Worm (Caenorhabditis elegans) whole organism, L4 larva: ENCODE data around the gene srt-29.

ENCODE experiments used
- D1046.2 ChIP-seq: fragments of 200-800 bp; sonication (Bioruptor generic); IDR thresholded peaks from 2 replicates; pipeline ENCODE4 v1.3.6; 2022; ENCODE audit warnings: missing genetic modification characterization, missing compliant biosample characterization
- F44E2.7 ChIP-seq: fragments of 200-800 bp; sonication (Bioruptor generic); IDR thresholded peaks from 2 replicates; pipeline ENCODE4 v2.1.2; 2022; ENCODE audit warnings: missing genetic modification characterization, missing compliant biosample characterization
- Y5F2A.4 ChIP-seq: fragments of 200-800 bp; sonication (Bioruptor generic); optimal IDR thresholded peaks from 2 replicates; lab custom pipeline; 2018; ENCODE audit warnings: mild to moderate bottlenecking, missing genetic modification characterization, missing compliant biosample characterization
- Y75B8A.6 ChIP-seq: fragments of 200-800 bp; sonication (Bioruptor generic); IDR thresholded peaks from 2 replicates; pipeline ENCODE4 v1.3.6; 2022; ENCODE audit warnings: missing genetic modification reagents, missing genetic modification characterization, missing compliant biosample characterization
- aha-1 ChIP-seq: fragments of 150-350 bp; peaks from one replicate; lab custom pipeline; 2014; ENCODE audit warnings: missing biosample characterization, missing genetic modification characterization
- aly-2 ChIP-seq: sonication (generic microtip); optimal IDR thresholded peaks from 2 replicates; lab custom pipeline; 2018; ENCODE audit warnings: missing biosample characterization, missing genetic modification characterization
- ces-1 ChIP-seq: fragments of 150-350 bp; sonication (generic microtip); optimal IDR thresholded peaks from 4 replicates; lab custom pipeline; 2014; ENCODE audit warnings: missing biosample characterization, missing genetic modification reagents, missing genetic modification characterization
- daf-12 ChIP-seq: fragments of 150-350 bp; optimal IDR thresholded peaks from 2 replicates; lab custom pipeline; 2014; ENCODE audit warnings: missing biosample characterization, missing genetic modification reagents, missing genetic modification characterization
- daf-16 ChIP-seq, 3 experiments: sonication (generic microtip); optimal IDR thresholded peaks; 2 replicates each; lab custom pipeline; 2016 to 2017; ENCODE audit warnings: missing genetic modification characterization in 3 of 3, missing genetic modification reagents in 3 of 3, mild to moderate bottlenecking in 2 of 3, missing compliant biosample characterization in 2 of 3, missing biosample characterization in 1 of 3, moderate library complexity in 1 of 3
- daf-8 ChIP-seq: fragments of 200-800 bp; sonication (Bioruptor generic); IDR thresholded peaks from 2 replicates; pipeline ENCODE4 v1.3.6; 2022; ENCODE audit warnings: missing genetic modification characterization, missing compliant biosample characterization
- dmd-6 ChIP-seq: fragments of 200-800 bp; sonication (Bioruptor generic); IDR thresholded peaks from 2 replicates; pipeline ENCODE4 v1.3.6; 2022; ENCODE audit warnings: missing genetic modification reagents, missing genetic modification characterization, missing compliant biosample characterization
- dmd-8 ChIP-seq: fragments of 200-800 bp; sonication (Bioruptor generic); IDR thresholded peaks from 2 replicates; pipeline ENCODE4 v1.3.6; 2022; ENCODE audit warnings: missing genetic modification characterization, missing compliant biosample characterization
- egl-43 ChIP-seq: fragments of 200-800 bp; sonication (Bioruptor generic); IDR thresholded peaks from 2 replicates; pipeline ENCODE4 v1.3.6; 2022; ENCODE audit warnings: missing genetic modification reagents, missing genetic modification characterization, missing compliant biosample characterization
- fos-1 ChIP-seq: fragments of 150-350 bp; optimal IDR thresholded peaks from 2 replicates; lab custom pipeline; 2014; ENCODE audit warnings: missing biosample characterization, missing genetic modification characterization
- gei-8 ChIP-seq: fragments of 200-800 bp; sonication (Bioruptor generic); optimal IDR thresholded peaks from 2 replicates; lab custom pipeline; 2018; ENCODE audit warnings: mild to moderate bottlenecking, missing genetic modification characterization, missing compliant biosample characterization
- hlh-11 ChIP-seq: fragments of 200-800 bp; sonication (Bioruptor generic); optimal IDR thresholded peaks from 2 replicates; lab custom pipeline; 2018; ENCODE audit warnings: mild to moderate bottlenecking, missing genetic modification characterization, missing compliant biosample characterization
- lin-1 ChIP-seq: fragments of 200-800 bp; sonication (Bioruptor generic); IDR thresholded peaks from 2 replicates; pipeline ENCODE4 v1.3.6; 2022; ENCODE audit warnings: missing genetic modification reagents, missing genetic modification characterization, missing compliant biosample characterization
- lin-15B ChIP-seq: fragments of 150-350 bp; sonication (generic microtip); optimal IDR thresholded peaks from 3 replicates; lab custom pipeline; 2014; ENCODE audit warnings: missing biosample characterization, missing genetic modification characterization
- lin-38 ChIP-seq: fragments of 200-800 bp; sonication (Bioruptor generic); IDR thresholded peaks from 2 replicates; pipeline ENCODE4 v1.3.6; 2022; ENCODE audit warnings: missing genetic modification reagents, missing genetic modification characterization, missing compliant biosample characterization
- lsy-2 ChIP-seq, 2 experiments: fragments of 150-350 bp in 1 of 2; sonication (generic microtip) in 1 of 2; optimal IDR thresholded peaks; 2 replicates each; lab custom pipeline; 2014 to 2017; ENCODE audit warnings: missing biosample characterization in 2 of 2, missing genetic modification characterization in 2 of 2
- mdl-1 ChIP-seq, 2 experiments: fragments of 150-350 bp in 1 of 2; sonication (generic microtip) in 1 of 2; optimal IDR thresholded peaks; 2 replicates each; lab custom pipeline; 2014 to 2017; ENCODE audit warnings: missing biosample characterization in 2 of 2, missing genetic modification characterization in 2 of 2
- mdt-29 ChIP-seq: fragments of 200-800 bp; sonication (Bioruptor generic); IDR thresholded peaks from 2 replicates; pipeline ENCODE4 v1.3.6; 2022; ENCODE audit warnings: missing genetic modification reagents, missing genetic modification characterization, missing compliant biosample characterization
- mxl-2 ChIP-seq: fragments of 200-800 bp; sonication (Bioruptor generic); conservative IDR thresholded peaks from 2 replicates; pipeline ENCODE4 v1.3.6; 2022; ENCODE audit warnings: missing genetic modification reagents, missing genetic modification characterization, missing compliant biosample characterization
- mxl-3 ChIP-seq: fragments of 200-800 bp; sonication (Bioruptor generic); optimal IDR thresholded peaks from 2 replicates; lab custom pipeline; 2018; ENCODE audit warnings: mild to moderate bottlenecking, missing genetic modification characterization, missing compliant biosample characterization
- nhr-102 ChIP-seq: sonication (generic microtip); optimal IDR thresholded peaks from 2 replicates; lab custom pipeline; 2016; ENCODE audit warnings: mild to moderate bottlenecking, missing genetic modification characterization, moderate library complexity, missing compliant biosample characterization
- nhr-111 ChIP-seq: fragments of 200-800 bp; sonication (Bioruptor generic); optimal IDR thresholded peaks from 2 replicates; lab custom pipeline; 2018; ENCODE audit warnings: mild to moderate bottlenecking, missing genetic modification characterization, missing compliant biosample characterization
- nhr-237 ChIP-seq: sonication (generic microtip); optimal IDR thresholded peaks from 2 replicates; lab custom pipeline; 2017; ENCODE audit warnings: missing biosample characterization, missing genetic modification characterization
- nhr-28 ChIP-seq: fragments of 150-350 bp; optimal IDR thresholded peaks from 2 replicates; lab custom pipeline; 2014; ENCODE audit warnings: missing biosample characterization, missing genetic modification characterization
- nhr-41 ChIP-seq: fragments of 200-800 bp; sonication (Bioruptor generic); IDR thresholded peaks from 2 replicates; pipeline ENCODE4 v1.3.6; 2022; ENCODE audit warnings: missing genetic modification reagents, missing genetic modification characterization, missing compliant biosample characterization
- nhr-42 ChIP-seq: fragments of 200-800 bp; sonication (Bioruptor generic); IDR thresholded peaks from 2 replicates; pipeline ENCODE4 v1.3.6; 2022; ENCODE audit warnings: missing genetic modification characterization, missing compliant biosample characterization
- nhr-48 ChIP-seq: sonication (generic microtip); optimal IDR thresholded peaks from 2 replicates; lab custom pipeline; 2016; ENCODE audit warnings: mild to moderate bottlenecking, missing genetic modification characterization, missing compliant biosample characterization
- nhr-76 ChIP-seq: fragments of 150-350 bp; optimal IDR thresholded peaks from 2 replicates; lab custom pipeline; 2014; ENCODE audit warnings: missing biosample characterization, missing genetic modification characterization
- nhr-77 ChIP-seq: fragments of 150-350 bp; optimal IDR thresholded peaks from 2 replicates; lab custom pipeline; 2014; ENCODE audit warnings: missing biosample characterization, missing genetic modification characterization
- pqm-1 ChIP-seq: sonication (generic microtip); optimal IDR thresholded peaks from 2 replicates; lab custom pipeline; 2017; ENCODE audit warnings: missing biosample characterization, missing genetic modification characterization
- rbr-2 ChIP-seq: sonication (generic microtip); optimal IDR thresholded peaks from 2 replicates; lab custom pipeline; 2016; ENCODE audit warnings: missing genotype, missing genetic modification characterization, missing compliant biosample characterization
- sdz-12 ChIP-seq: fragments of 200-800 bp; sonication (Bioruptor generic); optimal IDR thresholded peaks from 2 replicates; lab custom pipeline; 2018; ENCODE audit warnings: mild to moderate bottlenecking, missing genetic modification characterization, missing compliant biosample characterization
- set-16 ChIP-seq: fragments of 200-800 bp; sonication (Bioruptor generic); IDR thresholded peaks from 2 replicates; pipeline ENCODE4 v1.3.6; 2022; ENCODE audit warnings: missing genetic modification reagents, missing genetic modification characterization, missing compliant biosample characterization
- snpc-1.2 ChIP-seq: fragments of 200-800 bp; sonication (Bioruptor generic); IDR thresholded peaks from 2 replicates; pipeline ENCODE4 v1.3.6; 2022; ENCODE audit warnings: missing genetic modification reagents, missing genetic modification characterization, missing compliant biosample characterization
- spr-3 ChIP-seq: fragments of 200-800 bp; sonication (Bioruptor generic); optimal IDR thresholded peaks from 2 replicates; lab custom pipeline; 2018; ENCODE audit warnings: mild to moderate bottlenecking, missing genetic modification characterization, missing compliant biosample characterization
- unc-62 ChIP-seq, 3 experiments: fragments of 150-350 bp in 1 of 3; sonication (generic microtip); optimal IDR thresholded peaks in 2 of 3; peaks in 1 of 3; 1 replicate in 1 of 3; 2 replicates in 2 of 3; lab custom pipeline; 2014 to 2017; ENCODE audit warnings: missing biosample characterization in 3 of 3, missing genetic modification characterization in 3 of 3, missing genetic modification reagents in 3 of 3, missing genotype in 1 of 3
- zfp-2 ChIP-seq: sonication (generic microtip); optimal IDR thresholded peaks from 2 replicates; lab custom pipeline; 2016; ENCODE audit warnings: mild to moderate bottlenecking, missing genetic modification characterization, missing compliant biosample characterization
- zfp-3 ChIP-seq: fragments of 200-800 bp; sonication (Bioruptor generic); conservative IDR thresholded peaks from 2 replicates; pipeline ENCODE4 v1.3.6; 2022; ENCODE audit warnings: missing genetic modification reagents, missing genetic modification characterization, missing compliant biosample characterization

The srt-29 gene

ce11 chrV:2711429-2711828 is 7.5 kb downstream of the srt-29 start, which contains the start of gene C24B9.3:
C24B9.3 (minus strand) TSS chrV:2711599.
- TF ChIP-seq Y75B8A.6 (GFP tag; lab: Robert Waterston, UW), result no peak
- peak; percentile 52 for TF ChIP-seq hlh-11 (tag; lab: Kevin White, UChicago)
- TF ChIP-seq daf-16 (GFP tag; optimal IDR thresholded peaks at IDR 0.05; lab: Kevin White, UChicago), result no peak
- TF ChIP-seq daf-16 (tag; optimal IDR thresholded peaks at IDR 0.05; lab: Kevin White, UChicago), result peak; percentile 75
- TF ChIP-seq nhr-28, result peak; percentile 57
- peak; percentile 71 for TF ChIP-seq pqm-1 (tag; lab: Kevin White, UChicago)
- peak; percentile 74 for TF ChIP-seq dmd-6 (GFP tag; lab: Robert Waterston, UW)
- peak; percentile 45 for TF ChIP-seq nhr-77 (tag; lab: Kevin White, UChicago)
- TF ChIP-seq sdz-12, result no peak
- no peak for TF ChIP-seq set-16 (GFP tag; lab: Robert Waterston, UW)
- TF ChIP-seq mxl-3 (GFP tag; lab: Kevin White, UChicago), result peak; percentile 26
- no peak for TF ChIP-seq lsy-2 (tag; optimal IDR thresholded peaks at IDR 0.05; lab: Kevin White, UChicago)
- no peak for TF ChIP-seq lin-38 (GFP tag; lab: Robert Waterston, UW)

- TF ChIP-seq D1046.2 (GFP tag; lab: Robert Waterston, UW) (no peak), aly-2 (tag; lab: Kevin White, UChicago) (no peak), dmd-6 (GFP tag; lab: Robert Waterston, UW) (no peak)
Observed at ce11 chrV:2710192-2710591, 8.7 kb downstream of the srt-29 start.

ce11 chrV:2706379-2706778 is 12.6 kb downstream of the srt-29 start:
- TF ChIP-seq nhr-111 (GFP tag; lab: Kevin White, UChicago), result no peak
- TF ChIP-seq D1046.2 (GFP tag; lab: Robert Waterston, UW), result 0 out of 2 replicates have a peak, but pooled peaks have one; percentile 29
- peak; percentile 62 for TF ChIP-seq set-16 (GFP tag; lab: Robert Waterston, UW)

- TF ChIP-seq daf-12 (tag; lab: Kevin White, UChicago) (no peak), aly-2 (tag; lab: Kevin White, UChicago) (no peak), egl-43 (0 out of 2 replicates have a peak, but pooled peaks have one; percentile 24), Y75B8A.6 (GFP tag; lab: Robert Waterston, UW) (no peak), ces-1 (GFP tag; lab: Kevin White, UChicago) (no peak), F44E2.7 (GFP tag; lab: Robert Waterston, UW) (0 out of 2 replicates have a peak, but pooled peaks have one; percentile 13), nhr-41 (GFP tag; lab: Robert Waterston, UW) (no peak), spr-3 (GFP tag; lab: Kevin White, UChicago) (no peak), Y5F2A.4 (GFP tag; lab: Kevin White, UChicago) (no peak), dmd-6 (GFP tag; lab: Robert Waterston, UW) (no peak), fos-1 (tag; lab: Kevin White, UChicago) (no peak), snpc-1.2 (GFP tag; lab: Robert Waterston, UW) (no peak), mxl-3 (GFP tag; lab: Kevin White, UChicago) (no peak), nhr-102 (no peak), lin-15B (no peak), aha-1 (tag; lab: Kevin White, UChicago) (peak; percentile 90), nhr-42 (GFP tag; lab: Robert Waterston, UW) (no peak), mdl-1 (tag; optimal IDR thresholded peaks at IDR 0.05; lab: Kevin White, UChicago) (no peak), gei-8 (GFP tag; lab: Kevin White, UChicago) (no peak), rbr-2 (tag; lab: Kevin White, UChicago) (no peak), sdz-12 (peak; percentile 38), set-16 (GFP tag; lab: Robert Waterston, UW) (peak; percentile 84)
Observed at ce11 chrV:2703299-2703698, 15.6 kb downstream of the srt-29 start.

DNA sequence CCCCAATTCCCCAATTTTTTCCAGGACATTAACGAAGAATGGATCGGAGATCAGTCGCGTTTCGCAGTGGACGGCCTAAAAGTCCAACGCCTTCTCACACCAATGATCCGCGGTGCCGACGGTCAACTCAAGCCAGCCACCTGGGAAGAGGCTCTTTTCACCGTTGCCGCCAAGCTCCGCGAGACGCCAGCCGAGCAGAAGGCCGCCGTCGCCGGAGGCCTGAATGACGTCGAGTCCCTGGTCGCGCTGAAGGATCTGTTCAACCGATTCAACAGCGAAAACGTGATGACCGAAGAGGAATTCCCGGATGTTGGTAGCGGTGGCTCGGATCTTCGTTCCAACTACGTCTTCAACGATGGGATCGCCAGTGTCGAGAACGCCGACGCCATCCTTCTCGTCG is 16.1 kb downstream of the srt-29 start:
- TF ChIP-seq zfp-2 (tag; lab: Kevin White, UChicago) (no peak), mdt-29 (GFP tag; lab: Robert Waterston, UW) (0 out of 2 replicates have a peak, but pooled peaks have one; percentile 9), nhr-76 (no peak), nhr-237 (tag; lab: Kevin White, UChicago) (no peak), zfp-3 (GFP tag; lab: Robert Waterston, UW) (no peak), lin-1 (GFP tag; lab: Robert Waterston, UW) (no peak), dmd-6 (GFP tag; lab: Robert Waterston, UW) (no peak), nhr-48 (tag; lab: Kevin White, UChicago) (no peak), mxl-3 (GFP tag; lab: Kevin White, UChicago) (no peak), daf-8 (GFP tag; lab: Robert Waterston, UW) (no peak), set-16 (GFP tag; lab: Robert Waterston, UW) (peak; percentile 82), dmd-8 (GFP tag; lab: Robert Waterston, UW) (no peak), unc-62 (GFP tag; optimal IDR thresholded peaks at IDR 0.05 in 1 of 2; lab: Kevin White, UChicago) (peak in 1 of 2 experiments; percentile 88), unc-62 (tag; optimal IDR thresholded peaks at IDR 0.05; lab: Kevin White, UChicago) (no peak), Y5F2A.4 (GFP tag; lab: Kevin White, UChicago) (no peak), spr-3 (GFP tag; lab: Kevin White, UChicago) (no peak), mxl-2 (GFP tag; lab: Robert Waterston, UW) (no peak)
